Fruit fly (Drosophila melanogaster) Kc167 (cell line): ENCODE data around the gene CG13021.

ENCODE experiments used
- Myc ChIP-seq: fragments of >200 bp; optimal IDR thresholded peaks from 2 replicates; lab custom pipeline; 2017; ENCODE audit warnings: missing external identifiers
- psq ChIP-seq: fragments of >200 bp; optimal IDR thresholded peaks from 2 replicates; lab custom pipeline; 2017; ENCODE audit warnings: missing external identifiers

dm6 chrX:3538775-3539174, 24.7 kb downstream of the CG13021 start:
- no peak for TF ChIP-seq Myc
- no peak for TF ChIP-seq psq
